Worm (Caenorhabditis elegans) whole organism, L4 larva: Measurements from ENCODE around the gene nhr-195.

Experiments used
- F26F4.8 ChIP-seq: fragments of 200-800 bp; sonication (Bioruptor generic); conservative IDR thresholded peaks from 2 replicates; pipeline ENCODE4 v1.3.6; 2022; ENCODE audit warnings: missing genetic modification characterization, missing compliant biosample characterization
- F44E2.7 ChIP-seq: fragments of 200-800 bp; sonication (Bioruptor generic); IDR thresholded peaks from 2 replicates; pipeline ENCODE4 v2.1.2; 2022; ENCODE audit warnings: missing genetic modification characterization, missing compliant biosample characterization
- Y105C5A.15 ChIP-seq: fragments of 200-800 bp; sonication (Bioruptor generic); IDR thresholded peaks from 2 replicates; pipeline ENCODE4 v1.3.6; 2022; ENCODE audit warnings: missing genetic modification characterization, missing compliant biosample characterization
- Y48G9A.11 ChIP-seq: fragments of 200-800 bp; sonication (Bioruptor generic); IDR thresholded peaks from 2 replicates; pipeline ENCODE4 v1.3.6; 2022; ENCODE audit warnings: missing genetic modification reagents, missing genetic modification characterization, missing compliant biosample characterization
- aha-1 ChIP-seq: fragments of 150-350 bp; peaks from one replicate; lab custom pipeline; 2014; ENCODE audit warnings: missing biosample characterization, missing genetic modification characterization
- ama-1 ChIP-seq: fragments of 150-350 bp; optimal IDR thresholded peaks from 2 replicates; lab custom pipeline; 2014; ENCODE audit warnings: inconsistent platforms, mixed read lengths
- arid-1 ChIP-seq: fragments of 200-800 bp; sonication (Bioruptor generic); conservative IDR thresholded peaks from 2 replicates; pipeline ENCODE4 v1.3.6; 2022; ENCODE audit warnings: missing genetic modification reagents, missing genetic modification characterization, missing compliant biosample characterization
- ceh-28 ChIP-seq: fragments of 150-350 bp; optimal IDR thresholded peaks from 2 replicates; lab custom pipeline; 2014; ENCODE audit warnings: missing biosample characterization, missing genetic modification reagents, missing genetic modification characterization
- ceh-82 ChIP-seq: sonication (generic microtip); optimal IDR thresholded peaks from 2 replicates; lab custom pipeline; 2017; ENCODE audit warnings: missing biosample characterization, missing genetic modification characterization
- daf-12 ChIP-seq: fragments of 150-350 bp; optimal IDR thresholded peaks from 2 replicates; lab custom pipeline; 2014; ENCODE audit warnings: missing biosample characterization, missing genetic modification reagents, missing genetic modification characterization
- daf-19 ChIP-seq: fragments of 200-800 bp; sonication (Bioruptor generic); conservative IDR thresholded peaks from 2 replicates; pipeline ENCODE4 v1.3.6; 2022; ENCODE audit warnings: missing genetic modification characterization, missing compliant biosample characterization
- dmd-6 ChIP-seq: fragments of 200-800 bp; sonication (Bioruptor generic); IDR thresholded peaks from 2 replicates; pipeline ENCODE4 v1.3.6; 2022; ENCODE audit warnings: missing genetic modification reagents, missing genetic modification characterization, missing compliant biosample characterization
- dmd-8 ChIP-seq: fragments of 200-800 bp; sonication (Bioruptor generic); IDR thresholded peaks from 2 replicates; pipeline ENCODE4 v1.3.6; 2022; ENCODE audit warnings: missing genetic modification characterization, missing compliant biosample characterization
- duxl-1 ChIP-seq: sonication (generic microtip); optimal IDR thresholded peaks from 2 replicates; lab custom pipeline; 2016; ENCODE audit warnings: mild to moderate bottlenecking, missing genetic modification characterization, moderate library complexity, missing compliant biosample characterization; ENCODE audit not compliant: poor library complexity
- egl-27 ChIP-seq: sonication (generic microtip); optimal IDR thresholded peaks from 3 replicates; lab custom pipeline; 2017; ENCODE audit warnings: missing biosample characterization, missing genetic modification reagents, missing genetic modification characterization
- gei-8 ChIP-seq: fragments of 200-800 bp; sonication (Bioruptor generic); optimal IDR thresholded peaks from 2 replicates; lab custom pipeline; 2018; ENCODE audit warnings: mild to moderate bottlenecking, missing genetic modification characterization, missing compliant biosample characterization
- hif-1 ChIP-seq, 2 experiments: sonication (generic microtip); optimal IDR thresholded peaks; 2 replicates each; lab custom pipeline; 2016 to 2017; ENCODE audit warnings: missing compliant biosample characterization in 2 of 2, missing genetic modification characterization in 2 of 2, missing genetic modification reagents in 2 of 2, missing genotype in 2 of 2, mild to moderate bottlenecking in 1 of 2
- hlh-30 ChIP-seq: sonication (generic microtip); optimal IDR thresholded peaks from 2 replicates; lab custom pipeline; 2017; ENCODE audit warnings: antibody characterized with exemption, mild to moderate bottlenecking, missing genetic modification characterization, missing compliant biosample characterization; ENCODE audit not compliant: insufficient read depth
- hmg-1.1 ChIP-seq: fragments of 200-800 bp; sonication (Bioruptor generic); IDR thresholded peaks from 2 replicates; pipeline ENCODE4 v1.3.6; 2022; ENCODE audit warnings: missing genetic modification reagents, missing genetic modification characterization, missing compliant biosample characterization
- jun-1 ChIP-seq: fragments of 150-350 bp; optimal IDR thresholded peaks from 2 replicates; lab custom pipeline; 2014; ENCODE audit warnings: missing biosample characterization, missing genetic modification reagents, missing genetic modification characterization
- lim-7 ChIP-seq: fragments of 200-800 bp; sonication (Bioruptor generic); IDR thresholded peaks from 2 replicates; pipeline ENCODE4 v1.3.6; 2022; ENCODE audit warnings: missing genetic modification characterization, missing compliant biosample characterization
- lin-1 ChIP-seq: fragments of 200-800 bp; sonication (Bioruptor generic); IDR thresholded peaks from 2 replicates; pipeline ENCODE4 v1.3.6; 2022; ENCODE audit warnings: missing genetic modification reagents, missing genetic modification characterization, missing compliant biosample characterization
- lin-15B ChIP-seq: fragments of 150-350 bp; sonication (generic microtip); optimal IDR thresholded peaks from 3 replicates; lab custom pipeline; 2014; ENCODE audit warnings: missing biosample characterization, missing genetic modification characterization
- lin-38 ChIP-seq: fragments of 200-800 bp; sonication (Bioruptor generic); IDR thresholded peaks from 2 replicates; pipeline ENCODE4 v1.3.6; 2022; ENCODE audit warnings: missing genetic modification reagents, missing genetic modification characterization, missing compliant biosample characterization
- lir-3 ChIP-seq: sonication (generic microtip); optimal IDR thresholded peaks from 2 replicates; lab custom pipeline; 2016; ENCODE audit warnings: mild to moderate bottlenecking, missing genetic modification characterization, missing compliant biosample characterization
- lsy-2 ChIP-seq, 2 experiments: fragments of 150-350 bp in 1 of 2; sonication (generic microtip) in 1 of 2; optimal IDR thresholded peaks; 2 replicates each; lab custom pipeline; 2014 to 2017; ENCODE audit warnings: missing biosample characterization in 2 of 2, missing genetic modification characterization in 2 of 2
- madf-5 ChIP-seq, 2 experiments: fragments of 200-800 bp; sonication (Bioruptor generic); IDR thresholded peaks; 2 replicates each; pipeline ENCODE4 v1.3.6; 2022; ENCODE audit warnings: missing compliant biosample characterization in 2 of 2, missing genetic modification characterization in 2 of 2
- mxl-2 ChIP-seq: fragments of 200-800 bp; sonication (Bioruptor generic); conservative IDR thresholded peaks from 2 replicates; pipeline ENCODE4 v1.3.6; 2022; ENCODE audit warnings: missing genetic modification reagents, missing genetic modification characterization, missing compliant biosample characterization
- nhr-25 ChIP-seq: sonication (generic microtip); optimal IDR thresholded peaks from 2 replicates; lab custom pipeline; 2017; ENCODE audit warnings: missing genetic modification characterization, mild to moderate bottlenecking, missing compliant biosample characterization, antibody characterized with exemption, moderate library complexity, borderline replicate concordance; ENCODE audit not compliant: insufficient read depth
- nhr-41 ChIP-seq: fragments of 200-800 bp; sonication (Bioruptor generic); IDR thresholded peaks from 2 replicates; pipeline ENCODE4 v1.3.6; 2022; ENCODE audit warnings: missing genetic modification reagents, missing genetic modification characterization, missing compliant biosample characterization
- nhr-77 ChIP-seq: fragments of 150-350 bp; optimal IDR thresholded peaks from 2 replicates; lab custom pipeline; 2014; ENCODE audit warnings: missing biosample characterization, missing genetic modification characterization
- php-3 ChIP-seq: fragments of 200-800 bp; sonication (Bioruptor generic); IDR thresholded peaks from 2 replicates; pipeline ENCODE4 v1.3.6; 2022; ENCODE audit warnings: missing genetic modification reagents, missing genetic modification characterization, missing compliant biosample characterization
- saeg-2 ChIP-seq: fragments of 200-800 bp; sonication (Bioruptor generic); IDR thresholded peaks from 2 replicates; pipeline ENCODE4 v1.3.6; 2022; ENCODE audit warnings: missing genetic modification reagents, missing genetic modification characterization, missing compliant biosample characterization
- set-16 ChIP-seq: fragments of 200-800 bp; sonication (Bioruptor generic); IDR thresholded peaks from 2 replicates; pipeline ENCODE4 v1.3.6; 2022; ENCODE audit warnings: missing genetic modification reagents, missing genetic modification characterization, missing compliant biosample characterization
- unc-62 ChIP-seq, 3 experiments: fragments of 150-350 bp in 1 of 3; sonication (generic microtip); optimal IDR thresholded peaks in 2 of 3; peaks in 1 of 3; 1 replicate in 1 of 3; 2 replicates in 2 of 3; lab custom pipeline; 2014 to 2017; ENCODE audit warnings: missing biosample characterization in 3 of 3, missing genetic modification characterization in 3 of 3, missing genetic modification reagents in 3 of 3, missing genotype in 1 of 3
- zfp-2 ChIP-seq: sonication (generic microtip); optimal IDR thresholded peaks from 2 replicates; lab custom pipeline; 2016; ENCODE audit warnings: mild to moderate bottlenecking, missing genetic modification characterization, missing compliant biosample characterization
- zfp-3 ChIP-seq: fragments of 200-800 bp; sonication (Bioruptor generic); conservative IDR thresholded peaks from 2 replicates; pipeline ENCODE4 v1.3.6; 2022; ENCODE audit warnings: missing genetic modification reagents, missing genetic modification characterization, missing compliant biosample characterization

The nhr-195 gene

ce11 chrV:9013765-9014164 is 41.6 kb upstream of the nhr-195 start, which contains the start of gene srh-201:
Gene srh-201 (minus strand): TSS chrV:9013865.
- TF ChIP-seq unc-62 (GFP tag; optimal IDR thresholded peaks at IDR 0.05 in 1 of 2; lab: Kevin White, UChicago) (no peak), unc-62 (tag; optimal IDR thresholded peaks at IDR 0.05; lab: Kevin White, UChicago) (no peak), nhr-41 (no peak), gei-8 (no peak), hmg-1.1 (no peak), mxl-2 (GFP tag; lab: Robert Waterston, UW) (no peak), dmd-6 (GFP tag; lab: Robert Waterston, UW) (no peak)
- TF ChIP-seq, all 104 proteins: peak for 0

DNA sequence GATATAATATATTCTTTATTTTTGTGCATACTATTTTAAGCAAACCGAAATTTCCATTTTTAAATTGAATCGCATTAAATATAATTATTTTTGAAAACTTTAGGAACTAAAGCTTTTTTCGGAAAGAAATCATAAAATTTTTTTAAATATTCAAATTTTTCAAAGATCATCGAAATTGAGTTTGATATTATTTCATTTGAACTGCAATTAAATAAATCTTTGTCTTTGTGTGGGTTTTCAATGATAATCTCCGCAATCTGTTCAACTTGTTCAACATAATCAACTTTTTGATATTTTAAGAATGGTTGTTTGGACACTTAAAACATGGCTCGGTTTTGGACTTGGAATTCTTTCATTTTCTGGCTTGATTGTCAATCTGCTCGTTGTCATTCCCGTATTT is 37.0 kb upstream of the nhr-195 start, which contains the start of gene srx-2:
TSS of gene srx-2 (plus strand) at position 301 of the 400 bp plus-strand sequence.
- TF ChIP-seq lin-38 (GFP tag; lab: Robert Waterston, UW) (no peak), nhr-41 (no peak), egl-27 (tag; lab: Kevin White, UChicago) (no peak), daf-12 (tag; lab: Kevin White, UChicago) (no peak), nhr-77 (tag; lab: Kevin White, UChicago) (no peak), dmd-8 (GFP tag; lab: Robert Waterston, UW) (no peak), F44E2.7 (GFP tag; lab: Robert Waterston, UW) (no peak), set-16 (GFP tag; lab: Robert Waterston, UW) (no peak)

DNA sequence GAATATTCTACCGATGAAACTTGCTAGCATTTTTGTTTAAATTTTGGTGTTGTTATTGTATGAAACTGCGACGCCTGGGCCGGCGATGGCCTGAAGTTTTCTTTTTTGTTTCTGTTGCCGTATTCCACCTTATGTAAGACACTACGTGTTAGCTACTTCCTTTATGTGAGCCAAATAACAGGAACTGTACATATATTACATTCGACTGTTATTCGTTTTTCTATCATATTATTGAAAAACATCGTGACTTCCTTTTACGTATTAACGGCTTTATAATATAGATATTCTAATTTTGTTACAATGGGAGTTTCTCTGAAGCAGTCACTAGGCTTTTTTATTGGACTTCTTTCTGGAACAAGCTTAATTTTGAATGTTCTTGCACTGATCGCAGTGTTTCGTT is 33.1 kb upstream of the nhr-195 start, which contains the start of gene srx-3:
TSS of gene srx-3 (plus strand) at position 301 of the 400 bp plus-strand sequence.
- TF ChIP-seq daf-19 (GFP tag; lab: Robert Waterston, UW) (no peak), jun-1 (tag; lab: Kevin White, UChicago) (no peak), nhr-77 (tag; lab: Kevin White, UChicago) (no peak), aha-1 (tag; lab: Kevin White, UChicago) (no peak), ceh-82 (tag; lab: Kevin White, UChicago) (no peak), arid-1 (GFP tag; lab: Robert Waterston, UW) (no peak), hif-1 (tag; optimal IDR thresholded peaks at IDR 0.05; lab: Kevin White, UChicago) (no peak), lir-3 (tag; lab: Kevin White, UChicago) (no peak), lin-15B (tag; lab: Kevin White, UChicago) (no peak), lin-38 (GFP tag; lab: Robert Waterston, UW) (no peak), nhr-25 (tag; lab: Kevin White, UChicago) (no peak)
- TF ChIP-seq, all 104 proteins: peak for 0

- peak in 1 of 2 experiments; percentile 98 for TF ChIP-seq unc-62 (GFP tag; optimal IDR thresholded peaks at IDR 0.05 in 1 of 2; lab: Kevin White, UChicago)
- no peak for TF ChIP-seq unc-62 (tag; optimal IDR thresholded peaks at IDR 0.05; lab: Kevin White, UChicago)
- TF ChIP-seq lin-1 (GFP tag; lab: Robert Waterston, UW): no peak
Observed at ce11 chrV:9003291-9003690, 31.1 kb upstream of the nhr-195 start, which contains the start of gene srx-1. Gene srx-1 (plus strand): TSS chrV:9003672.

- TF ChIP-seq F44E2.7 (GFP tag; lab: Robert Waterston, UW): no peak
- TF ChIP-seq lsy-2 (tag; optimal IDR thresholded peaks at IDR 0.05; lab: Kevin White, UChicago): no peak
- no peak for TF ChIP-seq madf-5 (GFP tag; IDR thresholded peaks at IDR 0.05; lab: Robert Waterston, UW)
- TF ChIP-seq lim-7 (GFP tag; lab: Robert Waterston, UW): no peak
- TF ChIP-seq dmd-8 (GFP tag; lab: Robert Waterston, UW): no peak
- no peak for TF ChIP-seq saeg-2
- TF ChIP-seq zfp-2 (tag; lab: Kevin White, UChicago): no peak
- no peak for TF ChIP-seq ceh-28
- no peak for TF ChIP-seq Y48G9A.11 (GFP tag; lab: Robert Waterston, UW)
- TF ChIP-seq Y105C5A.15 (GFP tag; lab: Robert Waterston, UW): no peak
- no peak for TF ChIP-seq F26F4.8
- TF ChIP-seq duxl-1 (tag; lab: Kevin White, UChicago): no peak
- TF ChIP-seq zfp-3 (GFP tag; lab: Robert Waterston, UW): no peak
- TF ChIP-seq hlh-30 (tag; lab: Kevin White, UChicago): no peak
- TF ChIP-seq php-3 (GFP tag; lab: Robert Waterston, UW): no peak
- no peak for TF ChIP-seq ama-1 (lab: Kevin White, UChicago)
- TF ChIP-seq, all 104 proteins: peak for 0
Observed at ce11 chrV:9001175-9001574, 29.0 kb upstream of the nhr-195 start, which contains the start of gene F59E11.2. Gene F59E11.2 (plus strand): TSS chrV:9001475.
